Fruit fly (Drosophila melanogaster) whole organism, pupa: ENCODE measurements around the gene PSMG1.

Experiments
- CG12605 ChIP-seq: fragments of 200-800 bp; sonication (Bioruptor generic); IDR thresholded peaks from 2 replicates; pipeline ENCODE4 v1.3.6; 2022; ENCODE audit warnings: missing biosample characterization, missing genetic modification characterization
- CG14655 ChIP-seq: fragments of 200-800 bp; sonication (Bioruptor generic); optimal IDR thresholded peaks from 3 replicates; lab custom pipeline; 2017; ENCODE audit warnings: mild to moderate bottlenecking, missing biosample characterization, missing genetic modification reagents, missing genetic modification characterization
- CG32121 ChIP-seq: fragments of 200-800 bp; sonication (Bioruptor generic); IDR thresholded peaks from 2 replicates; pipeline ENCODE4 v1.3.6; 2022; ENCODE audit warnings: missing biosample characterization, missing genetic modification characterization

DNA sequence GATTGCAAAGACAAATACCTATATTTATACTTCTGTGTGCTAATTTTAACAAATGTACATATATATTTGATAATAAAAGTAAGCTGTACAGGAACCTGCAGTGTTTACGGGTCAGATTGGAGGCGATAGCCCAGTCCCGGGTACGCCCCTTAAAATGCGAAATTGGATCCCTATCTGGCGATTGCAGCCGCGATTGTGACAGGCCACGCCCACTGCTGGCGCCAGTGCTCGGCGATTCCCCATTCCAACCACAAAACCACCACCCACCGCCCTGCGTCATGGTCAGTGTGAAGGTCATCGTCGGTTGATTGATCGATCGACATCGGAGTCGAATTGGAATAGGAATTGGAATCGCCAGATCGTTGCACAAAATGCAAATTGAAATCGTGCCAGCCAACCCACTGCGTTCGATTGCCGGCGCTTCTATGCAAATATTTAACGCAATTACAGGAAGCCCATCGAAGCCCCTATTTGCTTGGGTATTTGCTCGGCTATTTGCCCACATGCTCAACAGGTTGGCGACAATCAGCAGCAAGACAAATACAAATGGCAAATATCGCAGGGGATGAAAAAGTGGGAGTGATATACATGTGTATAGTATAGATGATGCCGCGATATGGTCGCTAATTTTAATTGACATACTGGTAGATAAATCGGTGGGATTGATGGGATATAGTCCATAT is 44.7 kb upstream of the PSMG1 start:
- TF ChIP-seq CG12605 (GFP tag; lab: Robert Waterston, UW): no peak
- TF ChIP-seq CG32121 (GFP tag; lab: Robert Waterston, UW): no peak
- peak; percentile 29 for TF ChIP-seq CG14655 (GFP tag; lab: Kevin White, UChicago)
